Worm (Caenorhabditis elegans) whole organism, young adult: ENCODE data around the gene F47C12.6.

Experiments
- B0035.1 ChIP-seq: sonication (generic microtip); optimal IDR thresholded peaks from 2 replicates; lab custom pipeline; 2016; ENCODE audit warnings: missing genetic modification characterization, mild to moderate bottlenecking, missing compliant biosample characterization, missing genotype, missing genetic modification reagents
- C06A6.2 ChIP-seq: fragments of 200-800 bp; sonication (Bioruptor generic); conservative IDR thresholded peaks from 2 replicates; pipeline ENCODE4 v1.3.6; 2022; ENCODE audit warnings: missing genetic modification characterization, missing compliant biosample characterization
- F52B5.7 ChIP-seq: sonication (generic microtip); optimal IDR thresholded peaks from 2 replicates; lab custom pipeline; 2016; ENCODE audit warnings: mild to moderate bottlenecking, missing genetic modification characterization, missing compliant biosample characterization
- K12H6.12 ChIP-seq: fragments of 200-800 bp; sonication (Bioruptor generic); optimal IDR thresholded peaks from 2 replicates; lab custom pipeline; 2018; ENCODE audit warnings: mild to moderate bottlenecking, missing genetic modification characterization, missing compliant biosample characterization
- Y53G8AR.9 ChIP-seq: fragments of 200-800 bp; sonication (Bioruptor generic); conservative IDR thresholded peaks from 2 replicates; pipeline ENCODE4 v1.3.6; 2022; ENCODE audit warnings: missing genetic modification reagents, missing genetic modification characterization, missing compliant biosample characterization
- Y56A3A.18 ChIP-seq: fragments of 200-800 bp; sonication (Bioruptor generic); IDR thresholded peaks from 2 replicates; pipeline ENCODE4 v1.3.6; 2022; ENCODE audit warnings: missing genetic modification reagents, missing genetic modification characterization, missing compliant biosample characterization
- Y79H2A.3 ChIP-seq: fragments of 200-800 bp; sonication (Bioruptor generic); conservative IDR thresholded peaks from 2 replicates; pipeline ENCODE4 v1.3.6; 2022; ENCODE audit warnings: missing genetic modification reagents, missing genetic modification characterization, missing compliant biosample characterization
- Y95B8A.8 ChIP-seq: fragments of 200-800 bp; sonication (Bioruptor generic); IDR thresholded peaks from 2 replicates; pipeline ENCODE4 v1.3.6; 2022; ENCODE audit warnings: missing genetic modification reagents, missing genetic modification characterization, missing compliant biosample characterization
- ama-1 ChIP-seq, 3 experiments: fragments of 150-350 bp in 1 of 3; sonication (generic microtip) in 2 of 3; optimal IDR thresholded peaks; 2 replicates each; lab custom pipeline; 2014 to 2018; ENCODE audit warnings: missing biosample characterization in 2 of 3, missing genetic modification characterization in 2 of 3, missing genetic modification reagents in 2 of 3
- aptf-3 ChIP-seq: fragments of 200-800 bp; sonication (Bioruptor generic); IDR thresholded peaks from 2 replicates; pipeline ENCODE4 v1.3.6; 2022; ENCODE audit warnings: missing genetic modification characterization, missing compliant biosample characterization
- attf-6 ChIP-seq: fragments of 200-800 bp; sonication (Bioruptor generic); IDR thresholded peaks from 2 replicates; pipeline ENCODE4 v1.3.6; 2022; ENCODE audit warnings: missing genetic modification reagents, missing genetic modification characterization, missing compliant biosample characterization
- bed-1 ChIP-seq: fragments of 200-800 bp; sonication (Bioruptor generic); IDR thresholded peaks from 2 replicates; pipeline ENCODE4 v1.3.6; 2022; ENCODE audit warnings: missing genetic modification reagents, missing genetic modification characterization, missing compliant biosample characterization
- bed-2 ChIP-seq: fragments of 200-800 bp; sonication (Bioruptor generic); IDR thresholded peaks from 2 replicates; pipeline ENCODE4 v1.3.6; 2022; ENCODE audit warnings: missing genetic modification reagents, missing genetic modification characterization, missing compliant biosample characterization
- ccch-3 ChIP-seq: fragments of 200-800 bp; sonication (Bioruptor generic); optimal IDR thresholded peaks from 2 replicates; lab custom pipeline; 2018; ENCODE audit warnings: mild to moderate bottlenecking, missing genetic modification characterization, missing compliant biosample characterization
- cebp-1 ChIP-seq, 2 experiments: fragments of 200-800 bp in 1 of 2; sonication (Bioruptor generic) in 1 of 2; sonication (generic microtip) in 1 of 2; IDR thresholded peaks in 1 of 2; optimal IDR thresholded peaks in 1 of 2; 2 replicates each; pipeline versions ENCODE4 v1.3.6 to Lab custom; 2017 to 2022; ENCODE audit warnings: missing compliant biosample characterization in 2 of 2, missing genetic modification characterization in 2 of 2, mild to moderate bottlenecking in 1 of 2, missing genetic modification reagents in 1 of 2, moderate library complexity in 1 of 2
- cebp-2 ChIP-seq: fragments of 200-800 bp; sonication (Bioruptor generic); IDR thresholded peaks from 2 replicates; pipeline ENCODE4 v1.3.6; 2022; ENCODE audit warnings: missing genetic modification characterization, missing compliant biosample characterization
- ceh-100 ChIP-seq: fragments of 200-800 bp; sonication (Bioruptor generic); IDR thresholded peaks from 2 replicates; pipeline ENCODE4 v1.3.6; 2022; ENCODE audit warnings: missing genetic modification reagents, missing genetic modification characterization, missing compliant biosample characterization
- ceh-40 ChIP-seq: fragments of 200-800 bp; sonication (Bioruptor generic); IDR thresholded peaks from 2 replicates; pipeline ENCODE4 v1.3.6; 2022; ENCODE audit warnings: missing genetic modification characterization, missing compliant biosample characterization
- egl-18 ChIP-seq: fragments of 200-800 bp; sonication (Bioruptor generic); IDR thresholded peaks from 2 replicates; pipeline ENCODE4 v1.3.6; 2022; ENCODE audit warnings: missing genetic modification reagents, missing genetic modification characterization, missing compliant biosample characterization
- egrh-3 ChIP-seq: fragments of 200-800 bp; sonication (Bioruptor generic); IDR thresholded peaks from 2 replicates; pipeline ENCODE4 v1.3.6; 2022; ENCODE audit warnings: missing genetic modification reagents, missing genetic modification characterization, missing compliant biosample characterization
- ekl-4 ChIP-seq: fragments of 200-800 bp; sonication (Bioruptor generic); IDR thresholded peaks from 2 replicates; pipeline ENCODE4 v1.3.6; 2022; ENCODE audit warnings: missing genetic modification reagents, missing genetic modification characterization, missing compliant biosample characterization
- him-1 ChIP-seq: sonication (generic microtip); optimal IDR thresholded peaks from 2 replicates; lab custom pipeline; 2016; ENCODE audit warnings: missing genotype, missing genetic modification reagents, missing genetic modification characterization, missing compliant biosample characterization
- hmg-20 ChIP-seq: fragments of 200-800 bp; sonication (Bioruptor generic); IDR thresholded peaks from 2 replicates; pipeline ENCODE4 v1.3.6; 2022; ENCODE audit warnings: missing genetic modification reagents, missing genetic modification characterization, missing compliant biosample characterization
- lin-26 ChIP-seq: fragments of 200-800 bp; sonication (Bioruptor generic); IDR thresholded peaks from 2 replicates; pipeline ENCODE4 v1.3.6; 2022; ENCODE audit warnings: missing genetic modification reagents, missing genetic modification characterization, missing compliant biosample characterization
- lin-40 ChIP-seq: sonication (generic microtip); optimal IDR thresholded peaks from 2 replicates; lab custom pipeline; 2016; ENCODE audit warnings: missing genetic modification characterization, mild to moderate bottlenecking, missing compliant biosample characterization, missing genotype, missing genetic modification reagents
- lin-54 ChIP-seq: fragments of 200-800 bp; sonication (Bioruptor generic); optimal IDR thresholded peaks from 2 replicates; lab custom pipeline; 2018; ENCODE audit warnings: mild to moderate bottlenecking, missing genetic modification characterization, missing compliant biosample characterization
- lir-1 ChIP-seq: fragments of 200-800 bp; sonication (Bioruptor generic); conservative IDR thresholded peaks from 2 replicates; pipeline ENCODE4 v1.3.6; 2022; ENCODE audit warnings: missing genetic modification reagents, missing genetic modification characterization, missing compliant biosample characterization
- lsl-1 ChIP-seq: fragments of 200-800 bp; sonication (Bioruptor generic); optimal IDR thresholded peaks from 2 replicates; lab custom pipeline; 2018; ENCODE audit warnings: mild to moderate bottlenecking, missing genetic modification characterization, moderate library complexity, missing compliant biosample characterization
- madf-10 ChIP-seq: sonication (generic microtip); optimal IDR thresholded peaks from 2 replicates; lab custom pipeline; 2016; ENCODE audit warnings: mild to moderate bottlenecking, missing genetic modification characterization, missing compliant biosample characterization
- madf-6 ChIP-seq: fragments of 200-800 bp; sonication (Bioruptor generic); IDR thresholded peaks from 2 replicates; pipeline ENCODE4 v1.3.6; 2022; ENCODE audit warnings: missing genetic modification reagents, missing genetic modification characterization, missing compliant biosample characterization
- mcd-1 ChIP-seq: fragments of 200-800 bp; sonication (Bioruptor generic); IDR thresholded peaks from 2 replicates; pipeline ENCODE4 v1.3.6; 2022; ENCODE audit warnings: missing genetic modification reagents, missing genetic modification characterization, missing compliant biosample characterization
- nfya-1 ChIP-seq: sonication (generic microtip); optimal IDR thresholded peaks from 2 replicates; lab custom pipeline; 2017; ENCODE audit warnings: antibody characterized with exemption, missing compliant biosample characterization, missing genetic modification characterization, borderline replicate concordance; ENCODE audit not compliant: insufficient read depth
- nfyb-1 ChIP-seq: fragments of 200-800 bp; sonication (Bioruptor generic); IDR thresholded peaks from 2 replicates; pipeline ENCODE4 v1.3.6; 2022; ENCODE audit warnings: missing genetic modification reagents, missing genetic modification characterization, missing compliant biosample characterization
- nhr-120 ChIP-seq: fragments of 200-800 bp; sonication (Bioruptor generic); IDR thresholded peaks from 2 replicates; pipeline ENCODE4 v1.3.6; 2022; ENCODE audit warnings: missing genetic modification characterization, missing compliant biosample characterization
- snpc-1.1 ChIP-seq: sonication (generic microtip); optimal IDR thresholded peaks from 2 replicates; lab custom pipeline; 2017; ENCODE audit warnings: missing genetic modification characterization, mild to moderate bottlenecking, missing compliant biosample characterization, antibody characterized with exemption, moderate library complexity, missing genotype, missing genetic modification reagents; ENCODE audit not compliant: insufficient read depth
- somi-1 ChIP-seq: fragments of 200-800 bp; sonication (Bioruptor generic); optimal IDR thresholded peaks from 2 replicates; lab custom pipeline; 2018; ENCODE audit warnings: mild to moderate bottlenecking, missing genetic modification characterization, missing compliant biosample characterization
- tbx-9 ChIP-seq: sonication (generic microtip); optimal IDR thresholded peaks from 2 replicates; lab custom pipeline; 2016; ENCODE audit warnings: borderline replicate concordance, missing genetic modification characterization, inconsistent platforms, missing compliant biosample characterization
- zfh-2 ChIP-seq: fragments of 200-800 bp; sonication (Bioruptor generic); conservative IDR thresholded peaks from 2 replicates; pipeline ENCODE4 v1.3.6; 2022; ENCODE audit warnings: missing genetic modification reagents, missing genetic modification characterization, missing compliant biosample characterization
- ztf-22 ChIP-seq: fragments of 200-800 bp; sonication (Bioruptor generic); optimal IDR thresholded peaks from 2 replicates; lab custom pipeline; 2018; ENCODE audit warnings: mild to moderate bottlenecking, missing genetic modification characterization, moderate library complexity, missing compliant biosample characterization
- ztf-28 ChIP-seq: fragments of 200-800 bp; sonication (Bioruptor generic); IDR thresholded peaks from 2 replicates; pipeline ENCODE4 v1.3.6; 2022; ENCODE audit warnings: missing genetic modification reagents, missing genetic modification characterization, missing compliant biosample characterization

The F47C12.6 gene

ce11 chrIV:4014341-4014826 is 21.2 kb upstream of the F47C12.6 start:
- TF ChIP-seq lin-40 (tag; lab: Kevin White, UChicago) (no peak), attf-6 (GFP tag; lab: Robert Waterston, UW) (0 out of 2 replicates have a peak, but pooled peaks have one; percentile 49), F52B5.7 (tag; lab: Kevin White, UChicago) (no peak), Y53G8AR.9 (GFP tag; lab: Robert Waterston, UW) (peak; percentile 73), lsl-1 (GFP tag; lab: Kevin White, UChicago) (no peak), zfh-2 (GFP tag; lab: Robert Waterston, UW) (0 out of 2 replicates have a peak, but pooled peaks have one; percentile 17), mcd-1 (GFP tag; lab: Robert Waterston, UW) (peak; percentile 45), nfya-1 (tag; lab: Kevin White, UChicago) (no peak), lin-26 (GFP tag; lab: Robert Waterston, UW) (0 out of 2 replicates have a peak, but pooled peaks have one; percentile 18), bed-2 (0 out of 2 replicates have a peak, but pooled peaks have one; percentile 10), aptf-3 (GFP tag; lab: Robert Waterston, UW) (no peak), ama-1 (optimal IDR thresholded peaks at IDR 0.05; lab: Kevin White, UChicago) (no peak), ama-1 (GFP tag; optimal IDR thresholded peaks at IDR 0.05; lab: Kevin White, UChicago) (peak in 1 of 2 experiments; percentile 63), nhr-120 (GFP tag; lab: Robert Waterston, UW) (0 out of 2 replicates have a peak, but pooled peaks have one; percentile 33), him-1 (tag; lab: Kevin White, UChicago) (no peak), lir-1 (GFP tag; lab: Robert Waterston, UW) (no peak), egrh-3 (GFP tag; lab: Robert Waterston, UW) (peak; percentile 32; the same call in 1 of the 2 replicates), madf-10 (no peak), ceh-40 (GFP tag; lab: Robert Waterston, UW) (0 out of 2 replicates have a peak, but pooled peaks have one; percentile 45), ekl-4 (0 out of 2 replicates have a peak, but pooled peaks have one; percentile 24), ccch-3 (GFP tag; lab: Kevin White, UChicago) (no peak), B0035.1 (tag; lab: Kevin White, UChicago) (no peak), Y95B8A.8 (GFP tag; lab: Robert Waterston, UW) (0 out of 2 replicates have a peak, but pooled peaks have one; percentile 18), bed-1 (GFP tag; lab: Robert Waterston, UW) (0 out of 2 replicates have a peak, but pooled peaks have one; percentile 61), madf-6 (no peak), nfyb-1 (GFP tag; lab: Robert Waterston, UW) (0 out of 2 replicates have a peak, but pooled peaks have one; percentile 46), ztf-22 (no peak), cebp-2 (GFP tag; lab: Robert Waterston, UW) (0 out of 2 replicates have a peak, but pooled peaks have one; percentile 47), lin-54 (GFP tag; lab: Kevin White, UChicago) (peak; percentile 11), tbx-9 (tag; lab: Kevin White, UChicago) (no peak), ceh-100 (GFP tag; lab: Robert Waterston, UW) (peak; percentile 33), cebp-1 (GFP tag; IDR thresholded peaks at IDR 0.05; lab: Robert Waterston, UW) (no peak), cebp-1 (tag; optimal IDR thresholded peaks at IDR 0.05; lab: Kevin White, UChicago) (peak; percentile 22), Y79H2A.3 (GFP tag; lab: Robert Waterston, UW) (no peak), Y56A3A.18 (GFP tag; lab: Robert Waterston, UW) (0 out of 2 replicates have a peak, but pooled peaks have one; percentile 73), ztf-28 (peak; percentile 9; the same call in 1 of the 2 replicates), snpc-1.1 (tag; lab: Kevin White, UChicago) (no peak)

- TF ChIP-seq hmg-20 (GFP tag; lab: Robert Waterston, UW) (no peak), C06A6.2 (GFP tag; lab: Robert Waterston, UW) (no peak), mcd-1 (GFP tag; lab: Robert Waterston, UW) (0 out of 2 replicates have a peak, but pooled peaks have one; percentile 7), egl-18 (GFP tag; lab: Robert Waterston, UW) (0 out of 2 replicates have a peak, but pooled peaks have one; percentile 6), zfh-2 (GFP tag; lab: Robert Waterston, UW) (peak; percentile 62), somi-1 (no peak), K12H6.12 (no peak)
These were observed 20.4 kb upstream of the F47C12.6 start for ce11 chrIV:4013621-4014020.
